Fruit fly (Drosophila melanogaster) whole organism, embryonic: Measurements from ENCODE around the gene Gclc.

Experiments used
- Bdp1 ChIP-seq: fragments of 200-800 bp; sonication (Bioruptor generic); optimal IDR thresholded peaks from 3 replicates; lab custom pipeline; 2016; ENCODE audit warnings: missing biosample characterization, missing genetic modification characterization
- CG10147 ChIP-seq: fragments of 200-800 bp; sonication (Bioruptor generic); optimal IDR thresholded peaks from 2 replicates; lab custom pipeline; 2019; ENCODE audit warnings: missing biosample characterization, mild to moderate bottlenecking, missing genetic modification characterization, moderate library complexity
- CG11560 ChIP-seq: fragments of 200-800 bp; sonication (Bioruptor generic); IDR thresholded peaks from 3 replicates; pipeline ENCODE4 v1.3.6; 2022; ENCODE audit warnings: missing biosample characterization, missing genetic modification characterization
- CG11696 ChIP-seq: fragments of 200-800 bp; sonication (Bioruptor generic); IDR thresholded peaks from 2 replicates; pipeline ENCODE4 v1.3.6; 2022; ENCODE audit warnings: missing biosample characterization, missing genetic modification characterization
- CG12104 ChIP-seq: fragments of 200-800 bp; sonication (Bioruptor generic); optimal IDR thresholded peaks from 3 replicates; lab custom pipeline; 2016; ENCODE audit warnings: missing biosample characterization, missing genetic modification characterization
- CG12299 ChIP-seq: fragments of 200-800 bp; sonication (Bioruptor generic); optimal IDR thresholded peaks from 2 replicates; lab custom pipeline; 2018; ENCODE audit warnings: missing biosample characterization, mild to moderate bottlenecking, missing genetic modification characterization
- CG13123 ChIP-seq: fragments of 200-800 bp; sonication (Bioruptor generic); optimal IDR thresholded peaks from 2 replicates; lab custom pipeline; 2016; ENCODE audit warnings: missing biosample characterization, missing genetic modification characterization
- CG15601 ChIP-seq: fragments of 200-800 bp; sonication (Bioruptor generic); optimal IDR thresholded peaks from 3 replicates; lab custom pipeline; 2019; ENCODE audit warnings: missing biosample characterization, mild to moderate bottlenecking, missing genetic modification characterization, moderate library complexity
- CG17359 ChIP-seq: fragments of 200-800 bp; sonication (Bioruptor generic); optimal IDR thresholded peaks from 3 replicates; lab custom pipeline; 2018; ENCODE audit warnings: missing biosample characterization, mild to moderate bottlenecking, missing genetic modification characterization, moderate library complexity
- CG3163 ChIP-seq: fragments of 200-800 bp; sonication (Bioruptor generic); optimal IDR thresholded peaks from 3 replicates; lab custom pipeline; 2016; ENCODE audit warnings: missing biosample characterization, missing genetic modification characterization
- CG4328 ChIP-seq: fragments of 200-800 bp; sonication (Bioruptor generic); optimal IDR thresholded peaks from 3 replicates; lab custom pipeline; 2017; ENCODE audit warnings: missing biosample characterization, missing genetic modification reagents, missing genetic modification characterization
- CG4404 ChIP-seq: fragments of 200-800 bp; sonication (Bioruptor generic); IDR thresholded peaks from 2 replicates; pipeline ENCODE4 v1.3.6; 2022; ENCODE audit warnings: missing biosample characterization, missing genetic modification characterization
- CG4854 ChIP-seq: fragments of 200-800 bp; sonication (Bioruptor generic); optimal IDR thresholded peaks from 2 replicates; lab custom pipeline; 2016; ENCODE audit warnings: missing biosample characterization, missing genetic modification characterization, inconsistent platforms
- CG6175 ChIP-seq: fragments of 200-800 bp; sonication (Bioruptor generic); IDR thresholded peaks from 3 replicates; pipeline ENCODE4 v1.3.6; 2022; ENCODE audit warnings: missing biosample characterization, missing genetic modification characterization
- CG6272 ChIP-seq: fragments of 200-800 bp; sonication (Bioruptor generic); IDR thresholded peaks from 2 replicates; pipeline ENCODE4 v1.3.6; 2022; ENCODE audit warnings: missing biosample characterization, missing genetic modification characterization
- CG6765 ChIP-seq: fragments of 200-800 bp; sonication (Bioruptor generic); optimal IDR thresholded peaks from 3 replicates; lab custom pipeline; 2017; ENCODE audit warnings: missing biosample characterization, mild to moderate bottlenecking, missing genetic modification characterization
- CHES-1-like ChIP-seq: fragments of 200-800 bp; sonication (Bioruptor generic); optimal IDR thresholded peaks from 2 replicates; lab custom pipeline; 2016; ENCODE audit warnings: missing biosample characterization, missing genetic modification characterization
- Dip3 ChIP-seq: fragments of 200-800 bp; sonication (Bioruptor generic); optimal IDR thresholded peaks from 3 replicates; lab custom pipeline; 2016; ENCODE audit warnings: missing biosample characterization, missing genetic modification characterization
- E2f2 ChIP-seq: fragments of 200-800 bp; sonication (Bioruptor generic); IDR thresholded peaks from 2 replicates; pipeline ENCODE4 v1.3.6; 2022; ENCODE audit warnings: missing biosample characterization, missing genetic modification characterization
- Eip74EF ChIP-seq, 2 experiments: fragments of 200-800 bp in 1 of 2; fragments of >200 bp in 1 of 2; sonication (Bioruptor generic) in 1 of 2; optimal IDR thresholded peaks; 2 replicates each; lab custom pipeline; 2017 to 2019; ENCODE audit warnings: missing biosample characterization in 2 of 2, missing genetic modification characterization in 2 of 2, mild to moderate bottlenecking in 1 of 2, moderate library complexity in 1 of 2
- HLHmδ ChIP-seq: fragments of 200-800 bp; sonication (Bioruptor generic); optimal IDR thresholded peaks from 2 replicates; lab custom pipeline; 2018; ENCODE audit warnings: missing biosample characterization, mild to moderate bottlenecking, missing genetic modification characterization, moderate library complexity
- Hey ChIP-seq: fragments of 200-800 bp; sonication (Bioruptor generic); optimal IDR thresholded peaks from 3 replicates; lab custom pipeline; 2018; ENCODE audit warnings: missing biosample characterization, mild to moderate bottlenecking, missing genetic modification characterization
- Med ChIP-seq: fragments of 200-800 bp; sonication (Bioruptor generic); peaks from one replicate; lab custom pipeline; 2016; ENCODE audit warnings: missing biosample characterization, missing genetic modification characterization, mild to moderate bottlenecking, inconsistent platforms, moderate library complexity
- Myb ChIP-seq: fragments of 200-800 bp; sonication (Bioruptor generic); optimal IDR thresholded peaks from 2 replicates; lab custom pipeline; 2016; ENCODE audit warnings: missing biosample characterization, missing genetic modification characterization
- Six4 ChIP-seq: fragments of 200-800 bp; sonication (Bioruptor generic); optimal IDR thresholded peaks from 2 replicates; lab custom pipeline; 2016; ENCODE audit warnings: missing biosample characterization, missing genetic modification characterization
- Sox100B ChIP-seq: fragments of 200-800 bp; sonication (Bioruptor generic); optimal IDR thresholded peaks from 3 replicates; lab custom pipeline; 2018; ENCODE audit warnings: missing biosample characterization, mild to moderate bottlenecking, missing genetic modification characterization
- Tbp ChIP-seq: fragments of >200 bp; optimal IDR thresholded peaks from 2 replicates; lab custom pipeline; 2018; ENCODE audit warnings: missing biosample characterization, missing genetic modification characterization
- Trl ChIP-seq, 3 experiments: fragments of >200 bp in 2 of 3; fragments of 200-800 bp in 1 of 3; sonication (Bioruptor generic) in 1 of 3; optimal IDR thresholded peaks; 2 replicates in 1 of 3; 3 replicates in 2 of 3; lab custom pipeline; 2016 to 2017; ENCODE audit warnings: missing biosample characterization in 1 of 3, missing genetic modification characterization in 1 of 3
- abd-A ChIP-seq: fragments of 200-800 bp; sonication (Bioruptor generic); optimal IDR thresholded peaks from 3 replicates; lab custom pipeline; 2019; ENCODE audit warnings: missing biosample characterization, mild to moderate bottlenecking, missing genetic modification characterization, moderate library complexity
- bbx ChIP-seq: fragments of 200-800 bp; sonication (Bioruptor generic); IDR thresholded peaks from 2 replicates; pipeline ENCODE4 v1.3.6; 2022; ENCODE audit warnings: missing biosample characterization, missing genetic modification characterization; ENCODE audit not compliant: partially characterized antibody
- bsh ChIP-seq, 2 experiments: fragments of 200-800 bp; sonication (Bioruptor generic); optimal IDR thresholded peaks; 2 replicates each; lab custom pipeline; 2017 to 2018; ENCODE audit warnings: mild to moderate bottlenecking in 2 of 2, missing biosample characterization in 2 of 2, missing genetic modification characterization in 2 of 2, moderate library complexity in 1 of 2
- cg ChIP-seq: fragments of 200-800 bp; sonication (Bioruptor generic); optimal IDR thresholded peaks from 3 replicates; lab custom pipeline; 2019; ENCODE audit warnings: missing biosample characterization, mild to moderate bottlenecking, missing genetic modification characterization, moderate library complexity
- chinmo ChIP-seq: fragments of 200-800 bp; sonication (Bioruptor generic); IDR thresholded peaks from 4 replicates; pipeline ENCODE4 v1.3.6; 2022; ENCODE audit warnings: missing biosample characterization, missing genetic modification characterization; ENCODE audit not compliant: partially characterized antibody
- chm ChIP-seq: fragments of 200-800 bp; sonication (Bioruptor generic); IDR thresholded peaks from 2 replicates; pipeline ENCODE4 v1.3.6; 2022; ENCODE audit warnings: missing biosample characterization, missing genetic modification characterization
- crp ChIP-seq, 2 experiments: fragments of 200-800 bp; sonication (Bioruptor generic); optimal IDR thresholded peaks; 2 replicates in 1 of 2; 3 replicates in 1 of 2; lab custom pipeline; 2017; ENCODE audit warnings: missing biosample characterization in 2 of 2, missing genetic modification characterization in 2 of 2, mild to moderate bottlenecking in 1 of 2, moderate library complexity in 1 of 2
- dm ChIP-seq: fragments of 200-800 bp; sonication (Bioruptor generic); optimal IDR thresholded peaks from 3 replicates; lab custom pipeline; 2016; ENCODE audit warnings: missing biosample characterization, missing genetic modification characterization
- emc ChIP-seq: fragments of 200-800 bp; sonication (Bioruptor generic); optimal IDR thresholded peaks from 2 replicates; lab custom pipeline; 2016; ENCODE audit warnings: missing biosample characterization, missing genetic modification characterization
- esg ChIP-seq: fragments of 200-800 bp; sonication (Bioruptor generic); conservative IDR thresholded peaks from 2 replicates; pipeline ENCODE4 v1.3.6; 2022; ENCODE audit warnings: missing biosample characterization, missing genetic modification characterization
- lbe ChIP-seq: fragments of 200-800 bp; sonication (Bioruptor generic); optimal IDR thresholded peaks from 2 replicates; lab custom pipeline; 2016; ENCODE audit warnings: missing biosample characterization, mild to moderate bottlenecking, missing genetic modification characterization
- nmo ChIP-seq: fragments of 200-800 bp; sonication (Bioruptor generic); optimal IDR thresholded peaks from 2 replicates; lab custom pipeline; 2018; ENCODE audit warnings: missing biosample characterization, mild to moderate bottlenecking, missing genetic modification characterization, moderate library complexity
- onecut ChIP-seq: fragments of 200-800 bp; sonication (Bioruptor generic); IDR thresholded peaks from 2 replicates; pipeline ENCODE4 v1.3.6; 2022; ENCODE audit warnings: missing biosample characterization, missing genetic modification characterization
- otp ChIP-seq: fragments of 200-800 bp; sonication (Bioruptor generic); IDR thresholded peaks from 3 replicates; pipeline ENCODE4, ENCODE4 v1.3.6; 2022; ENCODE audit warnings: missing biosample characterization, missing genetic modification characterization
- shn ChIP-seq: fragments of 200-800 bp; sonication (Bioruptor generic); optimal IDR thresholded peaks from 3 replicates; lab custom pipeline; 2016; ENCODE audit warnings: missing biosample characterization, missing genetic modification characterization
- sqz ChIP-seq: fragments of 200-800 bp; sonication (Bioruptor generic); optimal IDR thresholded peaks from 3 replicates; lab custom pipeline; 2018; ENCODE audit warnings: missing biosample characterization, mild to moderate bottlenecking, missing genetic modification characterization
- stc ChIP-seq: fragments of 200-800 bp; sonication (Bioruptor generic); IDR thresholded peaks from 2 replicates; pipeline ENCODE4 v1.3.6; 2022; ENCODE audit warnings: missing biosample characterization, missing genetic modification characterization
- z ChIP-seq: fragments of 200-800 bp; sonication (Bioruptor generic); IDR thresholded peaks from 3 replicates; pipeline ENCODE4 v1.3.6; 2022; ENCODE audit warnings: missing biosample characterization, missing genetic modification characterization

The Gclc gene

DNA sequence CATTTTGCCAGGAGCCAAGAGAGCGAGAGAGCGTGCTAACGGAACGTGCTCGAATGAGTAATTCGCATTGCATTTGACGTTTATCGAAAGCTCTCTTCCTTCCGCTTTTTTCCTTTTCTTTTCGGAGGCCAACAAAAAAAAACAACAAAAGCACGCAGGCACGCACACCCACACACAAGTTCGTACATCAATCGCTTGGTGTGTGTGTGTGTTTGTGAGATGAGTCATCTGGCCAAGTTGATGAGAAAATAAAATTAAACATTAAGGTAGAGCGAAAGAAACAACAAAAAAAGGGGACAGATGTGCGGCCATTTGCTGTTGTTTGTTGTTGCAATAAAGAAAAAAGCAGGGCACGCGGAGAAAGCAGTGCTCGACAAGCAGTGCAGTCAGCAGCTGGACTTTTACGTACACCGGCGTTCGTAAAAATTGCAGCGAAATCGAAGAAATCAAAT is 52.7 kb downstream of the Gclc start (continued):
- peak in 1 of 2 experiments; percentile 63 for TF ChIP-seq bsh (GFP tag; optimal IDR thresholded peaks at IDR 0.05; lab: Kevin White, UChicago)
- TF ChIP-seq sqz (GFP tag; lab: Kevin White, UChicago), result peak; percentile 31
- TF ChIP-seq Eip74EF (GFP tag; optimal IDR thresholded peaks at IDR 0.05; lab: Kevin White, UChicago), result peak in 1 of 2 experiments; percentile 96
- TF ChIP-seq z, result 0 out of 3 replicates have a peak, but pooled peaks have one; percentile 40
- 0 out of 4 replicates have a peak, but pooled peaks have one; percentile 17 for TF ChIP-seq chinmo
- TF ChIP-seq shn, result no peak
- no peak for TF ChIP-seq Dip3
- peak; percentile 36 for TF ChIP-seq CG17359 (tag; lab: Kevin White, UChicago)
- no peak for TF ChIP-seq CG3163 (GFP tag; lab: Kevin White, UChicago)
- peak; percentile 18; the same call in 1 of the 2 replicates for TF ChIP-seq bbx (GFP tag; lab: Robert Waterston, UW)
- peak; percentile 60 for TF ChIP-seq Med (GFP tag; lab: Kevin White, UChicago)
- TF ChIP-seq CG11696 (GFP tag; lab: Robert Waterston, UW), result peak; percentile 91
- no peak for TF ChIP-seq Myb (GFP tag; lab: Kevin White, UChicago)
- peak in 1 of 2 experiments; percentile 50 for TF ChIP-seq Trl (optimal IDR thresholded peaks at IDR 0.05; lab: Kevin White, UChicago)
- no peak for TF ChIP-seq Trl (GFP tag; optimal IDR thresholded peaks at IDR 0.05; lab: Kevin White, UChicago)
- peak; percentile 36 for TF ChIP-seq lbe
- no peak for TF ChIP-seq Six4 (GFP tag; lab: Kevin White, UChicago)
- no peak for TF ChIP-seq Tbp (GFP tag; lab: Kevin White, UChicago)
- TF ChIP-seq CHES-1-like (GFP tag; lab: Kevin White, UChicago), result no peak
- peak; percentile 63 for TF ChIP-seq cg (GFP tag; lab: Kevin White, UChicago)
- no peak for TF ChIP-seq esg
- no peak for TF ChIP-seq Hey (tag; lab: Kevin White, UChicago)
- TF ChIP-seq dm, result peak; percentile 5
- no peak for TF ChIP-seq emc (GFP tag; lab: Kevin White, UChicago)
- TF ChIP-seq, all 482 proteins: peak for 37

DNA sequence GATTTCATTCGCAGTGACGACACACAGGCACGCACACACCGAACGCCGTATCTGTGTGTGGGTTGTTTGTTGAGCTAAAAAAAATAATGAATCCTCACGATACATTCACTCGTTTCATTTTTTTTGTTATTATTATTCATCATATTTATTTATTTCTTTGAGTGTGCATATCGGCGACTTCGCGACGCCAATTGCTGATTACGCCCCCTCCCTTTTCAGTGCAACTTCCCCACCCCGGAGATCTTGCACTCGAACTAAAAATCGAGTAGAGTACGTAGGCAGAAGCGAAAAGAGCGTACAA is 53.8 kb downstream of the Gclc start:
- TF ChIP-seq CG6272 (GFP tag; lab: Robert Waterston, UW) (no peak), Sox100B (GFP tag; lab: Kevin White, UChicago) (no peak), stc (peak; percentile 5; the same call in 1 of the 2 replicates), CG13123 (GFP tag; lab: Kevin White, UChicago) (no peak), CG3163 (GFP tag; lab: Kevin White, UChicago) (no peak), z (peak; percentile 70; the same call in 2 of the 3 replicates), CG10147 (no peak), chm (GFP tag; lab: Robert Waterston, UW) (0 out of 2 replicates have a peak, but pooled peaks have one; percentile 8)

DNA sequence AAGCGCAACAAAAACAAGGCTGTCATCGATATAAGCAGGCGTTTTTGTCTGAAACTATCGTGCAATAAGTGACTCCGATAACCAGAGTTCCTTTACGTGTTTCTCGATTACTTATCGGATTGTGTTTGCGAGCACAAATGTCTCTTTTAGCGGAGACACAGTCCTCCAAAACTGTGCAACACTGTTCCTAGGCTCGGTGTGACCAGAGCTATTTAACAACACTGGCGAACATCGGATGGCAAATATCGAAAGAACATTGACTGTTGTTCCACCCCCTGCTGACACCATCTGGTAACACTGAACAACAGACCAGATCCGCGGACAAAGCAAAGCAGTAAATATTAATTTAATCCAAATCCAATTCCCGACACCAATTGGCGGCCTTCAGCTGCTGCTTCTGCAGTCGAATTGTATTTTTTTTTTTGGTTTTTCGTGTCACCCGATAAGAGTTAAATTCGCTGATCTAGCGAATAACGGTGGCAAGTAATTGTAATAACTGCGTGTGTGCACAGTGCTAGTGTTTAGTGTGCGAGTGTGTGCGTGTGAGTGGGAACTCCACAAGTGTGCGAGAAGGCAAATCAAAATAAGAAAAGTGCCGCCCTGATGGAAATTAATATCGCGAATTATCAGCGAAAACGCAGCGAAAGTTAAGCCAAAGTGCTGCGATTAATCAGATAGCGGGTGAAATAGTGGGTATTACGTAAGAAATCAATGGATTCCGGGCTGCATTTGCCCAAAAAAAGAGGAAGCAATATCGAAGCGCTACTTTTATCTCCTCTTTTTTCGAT is 54.4 kb downstream of the Gclc start, which contains the start of gene mys:
Gene mys (plus strand): TSS at position 254 of the 788 bp plus-strand sequence.
- no peak for TF ChIP-seq CG6175 (GFP tag; lab: Robert Waterston, UW)
- peak; percentile 31 for TF ChIP-seq onecut
- TF ChIP-seq CG12299 (tag; lab: Kevin White, UChicago), result no peak
- peak; percentile 18 for TF ChIP-seq CG12104 (GFP tag; lab: Kevin White, UChicago)
- peak; percentile 71 for TF ChIP-seq Bdp1 (GFP tag; lab: Kevin White, UChicago)
- TF ChIP-seq E2f2 (GFP tag; lab: Robert Waterston, UW), result peak; percentile 59
- TF ChIP-seq otp, result peak; percentile 40; the same call in 1 of the 3 replicates
- peak; percentile 63 for TF ChIP-seq nmo (GFP tag; lab: Kevin White, UChicago)
- peak; percentile 55 for TF ChIP-seq Six4 (GFP tag; lab: Kevin White, UChicago)
- TF ChIP-seq CG11560 (tag; lab: Robert Waterston, UW), result peak; percentile 74; the same call in 1 of the 3 replicates
- TF ChIP-seq CG6765 (GFP tag; lab: Kevin White, UChicago), result peak; percentile 69
- TF ChIP-seq HLHmδ (GFP tag; lab: Kevin White, UChicago), result peak; percentile 84
- TF ChIP-seq CG4328 (GFP tag; lab: Kevin White, UChicago), result no peak
- peak; percentile 78 for TF ChIP-seq CHES-1-like (GFP tag; lab: Kevin White, UChicago)
- TF ChIP-seq CG4854 (GFP tag; lab: Kevin White, UChicago), result peak; percentile 55
- TF ChIP-seq CG15601 (tag; lab: Kevin White, UChicago), result peak; percentile 71
- TF ChIP-seq CG4404 (GFP tag; lab: Robert Waterston, UW), result peak; percentile 52
- TF ChIP-seq abd-A (tag; lab: Kevin White, UChicago), result no peak
- TF ChIP-seq crp (GFP tag; optimal IDR thresholded peaks at IDR 0.05; lab: Kevin White, UChicago), result peak in 1 of 2 experiments; percentile 53
